Fruit fly (Drosophila melanogaster): ENCODE data around the gene CG14367.
A peak's percentile ranks its signal among the peaks of the same experiment; 100 is the strongest.

CG14367 gene

dm6 chr3R:13713541-13713940 lies 19.7 kb downstream of the CG14367 start (continued):
- no peak for TF ChIP-seq Hr38 (GFP tag; optimal IDR thresholded peaks at IDR 0.05)
- peak; percentile 46 for TF ChIP-seq CG10669 (GFP tag; optimal IDR thresholded peaks at IDR 0.05)
- TF ChIP-seq topi (GFP tag; optimal IDR thresholded peaks at IDR 0.05) = no peak
- peak; percentile 33 for TF ChIP-seq CG6792 (GFP tag; optimal IDR thresholded peaks at IDR 0.05)
- TF ChIP-seq salr (GFP tag; optimal IDR thresholded peaks at IDR 0.05) = peak in 1 of 2 experiments; percentile 44
- no peak for TF ChIP-seq Sox14 (GFP tag; optimal IDR thresholded peaks at IDR 0.05)
- TF ChIP-seq CG6276 (GFP tag; optimal IDR thresholded peaks at IDR 0.05) = peak; percentile 53
- peak; percentile 31; the same call in 1 of the 2 replicates for TF ChIP-seq CG11294 (GFP tag; IDR thresholded peaks at IDR 0.05)
- no peak for TF ChIP-seq CG11902 (GFP tag; optimal IDR thresholded peaks at IDR 0.05)
- no peak for TF ChIP-seq CG31627 (GFP tag; optimal IDR thresholded peaks at IDR 0.05)
- TF ChIP-seq CG7368 (GFP tag; optimal IDR thresholded peaks at IDR 0.05) = no peak
- TF ChIP-seq Eip78C (GFP tag) = peak; percentile 74

dm6 chr3R:13713984-13714532 lies 20.2 kb downstream of the CG14367 start:
- TF ChIP-seq Hr39 (GFP tag; optimal IDR thresholded peaks at IDR 0.05) (peak; percentile 18), CG3919 (GFP tag; optimal IDR thresholded peaks at IDR 0.05) (peak; percentile 43), CG3032 (tag; optimal IDR thresholded peaks at IDR 0.05) (peak; percentile 1), CG10669 (GFP tag; optimal IDR thresholded peaks at IDR 0.05) (peak; percentile 36), fkh (GFP tag; optimal IDR thresholded peaks at IDR 0.05) (peak; percentile 56), CG6808 (GFP tag; optimal IDR thresholded peaks at IDR 0.05) (peak; percentile 6), Met (GFP tag; optimal IDR thresholded peaks at IDR 0.05) (peak; percentile 6), CG6163 (GFP tag; IDR thresholded peaks at IDR 0.05) (peak; percentile 56; the same call in 2 of the 3 replicates), CG7368 (GFP tag; optimal IDR thresholded peaks at IDR 0.05) (peak; percentile 41), dsx (GFP tag; optimal IDR thresholded peaks at IDR 0.05; ENCODE audit: poor library complexity, severe bottlenecking) (peak; percentile 32), CG1621 (tag; optimal IDR thresholded peaks at IDR 0.05) (peak; percentile 23), eg (GFP tag; IDR thresholded peaks at IDR 0.05) (peak; percentile 49; the same call in 1 of the 3 replicates), esn (GFP tag; optimal IDR thresholded peaks at IDR 0.05) (peak; percentile 21), Eip78C (GFP tag) (peak; percentile 70), Gug (GFP tag; IDR thresholded peaks at IDR 0.05) (peak; percentile 52), CG10631 (GFP tag; optimal IDR thresholded peaks at IDR 0.05) (peak; percentile 8), CG8632 (GFP tag; optimal IDR thresholded peaks at IDR 0.05) (no peak), CG31627 (GFP tag; optimal IDR thresholded peaks at IDR 0.05) (no peak), CG9139 (GFP tag; optimal IDR thresholded peaks at IDR 0.05) (no peak), lz (GFP tag; optimal IDR thresholded peaks at IDR 0.05) (peak; percentile 6), CG8319 (GFP tag; optimal IDR thresholded peaks at IDR 0.05) (no peak), Eip93F (GFP tag; optimal IDR thresholded peaks at IDR 0.05) (no peak), CG8119 (GFP tag; IDR thresholded peaks at IDR 0.05) (no peak), cyc (GFP tag; optimal IDR thresholded peaks at IDR 0.05) (peak; percentile 9), fd59A (GFP tag; optimal IDR thresholded peaks at IDR 0.05) (peak; percentile 19), CG6792 (GFP tag; optimal IDR thresholded peaks at IDR 0.05) (peak; percentile 15), salr (GFP tag; optimal IDR thresholded peaks at IDR 0.05) (peak in 1 of 2 experiments; percentile 53), CG6854 (GFP tag; optimal IDR thresholded peaks at IDR 0.05) (no peak)

dm6 chr3R:13715012-13715673 lies 21.3 kb downstream of the CG14367 start, which contains the start of gene kmr:
kmr (plus strand) TSS chr3R:13715207.
- TF ChIP-seq Blimp-1 (GFP tag; optimal IDR thresholded peaks at IDR 0.05) (no peak), Smox (GFP tag; optimal IDR thresholded peaks at IDR 0.05) (no peak), Lpt (GFP tag; optimal IDR thresholded peaks at IDR 0.05) (peak; percentile 28), CG7368 (GFP tag; optimal IDR thresholded peaks at IDR 0.05) (no peak), svp (GFP tag) (peak; percentile 39), fkh (GFP tag; optimal IDR thresholded peaks at IDR 0.05) (peak; percentile 96), acj6 (GFP tag; optimal IDR thresholded peaks at IDR 0.05) (peak; percentile 5), CG3032 (tag; optimal IDR thresholded peaks at IDR 0.05) (peak; percentile 13), CG6163 (GFP tag; IDR thresholded peaks at IDR 0.05) (peak; percentile 57; the same call in 2 of the 3 replicates), spab (GFP tag; optimal IDR thresholded peaks at IDR 0.05) (no peak), dsx (GFP tag; optimal IDR thresholded peaks at IDR 0.05; ENCODE audit: poor library complexity, severe bottlenecking) (peak; percentile 58), Ets21C (GFP tag; optimal IDR thresholded peaks at IDR 0.05) (no peak), Sox102F (GFP tag; optimal IDR thresholded peaks at IDR 0.05) (peak; percentile 55), vri (GFP tag; optimal IDR thresholded peaks at IDR 0.05) (peak; percentile 33), Eip93F (GFP tag; optimal IDR thresholded peaks at IDR 0.05) (no peak), CG34406 (GFP tag; optimal IDR thresholded peaks at IDR 0.05) (no peak), OdsH (GFP tag; optimal IDR thresholded peaks at IDR 0.05) (no peak), net (GFP tag; optimal IDR thresholded peaks at IDR 0.05) (peak; percentile 48), CG6792 (GFP tag; optimal IDR thresholded peaks at IDR 0.05) (no peak), topi (GFP tag; optimal IDR thresholded peaks at IDR 0.05) (peak; percentile 1), Eip75B (GFP tag; optimal IDR thresholded peaks at IDR 0.05) (peak; percentile 46)
